Worm (Caenorhabditis elegans): ENCODE measurements around the gene C02B8.7.
A peak's percentile ranks its signal among the peaks of the same experiment; 100 is the strongest.

DNA sequence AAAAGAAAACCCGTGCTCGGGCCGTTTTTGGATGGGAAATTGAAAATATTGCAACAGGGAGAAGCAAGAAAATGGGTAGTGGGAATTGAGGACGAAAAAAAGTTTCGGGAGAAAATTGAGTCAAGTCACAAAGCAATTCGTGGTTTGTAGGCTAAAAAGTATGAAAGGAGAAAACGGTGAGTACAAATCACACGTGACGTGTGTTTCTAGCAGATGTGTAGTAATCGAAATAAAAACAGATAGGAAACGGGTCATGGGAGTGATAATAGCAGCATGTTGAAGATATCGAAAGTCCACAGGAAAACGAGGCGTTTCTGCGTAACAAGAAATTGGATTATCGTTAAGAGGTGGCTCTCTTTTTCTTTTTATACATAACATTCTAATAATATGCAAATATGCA, 47.8 kb downstream of the C02B8.7 start:
- no peak for TF ChIP-seq ceh-82 (tag; optimal IDR thresholded peaks at IDR 0.05)
- no peak for TF ChIP-seq unc-62 (GFP tag; optimal IDR thresholded peaks at IDR 0.05)
- no peak for TF ChIP-seq lsy-2 (tag; optimal IDR thresholded peaks at IDR 0.05)
- TF ChIP-seq elt-1 (tag; optimal IDR thresholded peaks at IDR 0.05), result no peak
- no peak for TF ChIP-seq ama-1 (optimal IDR thresholded peaks at IDR 0.05)
- peak; percentile 8 for TF ChIP-seq blmp-1 (tag; optimal IDR thresholded peaks at IDR 0.05; ENCODE audit: insufficient read depth)
- no peak for TF ChIP-seq skn-1 (tag; optimal IDR thresholded peaks at IDR 0.05)
- no peak for TF ChIP-seq lin-39 (tag; optimal IDR thresholded peaks at IDR 0.05)
- TF ChIP-seq mbf-1 (tag; optimal IDR thresholded peaks at IDR 0.05), result no peak

All from whole organism, L2 larva.